Fruit fly (Drosophila melanogaster) whole organism, embryonic: ENCODE measurements around the gene CG12594.

Source experiments
- Aef1 ChIP-seq: fragments of 200-800 bp; sonication (Bioruptor generic); IDR thresholded peaks from 3 replicates; pipeline ENCODE4 v1.3.6; 2022; ENCODE audit warnings: missing biosample characterization, missing genetic modification characterization
- CG10209 ChIP-seq: fragments of 200-800 bp; sonication (Bioruptor generic); optimal IDR thresholded peaks from 3 replicates; lab custom pipeline; 2017; ENCODE audit warnings: missing biosample characterization, mild to moderate bottlenecking, missing genetic modification characterization, missing genetic modification reagents
- CG10366 ChIP-seq: fragments of 200-800 bp; sonication (Bioruptor generic); IDR thresholded peaks from 2 replicates; pipeline ENCODE4 v1.3.6; 2022; ENCODE audit warnings: missing biosample characterization, missing genetic modification characterization
- CG10979 ChIP-seq: fragments of 200-800 bp; sonication (Bioruptor generic); optimal IDR thresholded peaks from 2 replicates; lab custom pipeline; 2018; ENCODE audit warnings: missing biosample characterization, mild to moderate bottlenecking, missing genetic modification characterization, moderate library complexity
- CG11456 ChIP-seq: fragments of 200-800 bp; sonication (Bioruptor generic); IDR thresholded peaks from 3 replicates; pipeline ENCODE4 v1.3.6; 2022; ENCODE audit warnings: missing biosample characterization, missing genetic modification characterization
- CG11504 ChIP-seq: fragments of 200-800 bp; sonication (Bioruptor generic); optimal IDR thresholded peaks from 3 replicates; lab custom pipeline; 2019; ENCODE audit warnings: missing biosample characterization, mild to moderate bottlenecking, missing genetic modification characterization, moderate library complexity
- CG11723 ChIP-seq: fragments of 200-800 bp; sonication (Bioruptor generic); optimal IDR thresholded peaks from 2 replicates; lab custom pipeline; 2017; ENCODE audit warnings: missing biosample characterization, mild to moderate bottlenecking, missing genetic modification characterization
- CG12071 ChIP-seq: fragments of 200-800 bp; sonication (Bioruptor generic); optimal IDR thresholded peaks from 3 replicates; lab custom pipeline; 2018; ENCODE audit warnings: missing biosample characterization, mild to moderate bottlenecking, missing genetic modification characterization
- CG12659 ChIP-seq: fragments of 200-800 bp; sonication (Bioruptor generic); optimal IDR thresholded peaks from 3 replicates; lab custom pipeline; 2017; ENCODE audit warnings: mild to moderate bottlenecking, missing biosample characterization, missing genetic modification reagents, missing genetic modification characterization
- CG13775 ChIP-seq: fragments of 200-800 bp; sonication (Bioruptor generic); optimal IDR thresholded peaks from 3 replicates; lab custom pipeline; 2017; ENCODE audit warnings: missing biosample characterization, mild to moderate bottlenecking, missing genetic modification characterization
- CG14014 ChIP-seq: fragments of 200-800 bp; sonication (Bioruptor generic); IDR thresholded peaks from 2 replicates; pipeline ENCODE4 v1.3.6; 2022; ENCODE audit warnings: missing biosample characterization, missing genetic modification characterization
- CG15269 ChIP-seq: fragments of 200-800 bp; sonication (Bioruptor generic); optimal IDR thresholded peaks from 2 replicates; lab custom pipeline; 2018; ENCODE audit warnings: missing biosample characterization, mild to moderate bottlenecking, missing genetic modification characterization, moderate library complexity
- CG17361 ChIP-seq: fragments of 200-800 bp; sonication (Bioruptor generic); IDR thresholded peaks from 3 replicates; pipeline ENCODE4 v1.3.6; 2022; ENCODE audit warnings: missing biosample characterization, missing genetic modification characterization
- CG31365 ChIP-seq: fragments of 200-800 bp; sonication (Bioruptor generic); optimal IDR thresholded peaks from 2 replicates; lab custom pipeline; 2018; ENCODE audit warnings: missing biosample characterization, mild to moderate bottlenecking, missing genetic modification characterization
- CG34376 ChIP-seq: fragments of 200-800 bp; sonication (Bioruptor generic); optimal IDR thresholded peaks from 2 replicates; lab custom pipeline; 2018; ENCODE audit warnings: missing biosample characterization, mild to moderate bottlenecking, missing genetic modification characterization
- CG42726 ChIP-seq: fragments of 200-800 bp; sonication (Bioruptor generic); IDR thresholded peaks from 2 replicates; pipeline ENCODE4 v1.3.6; 2022; ENCODE audit warnings: missing biosample characterization, missing genetic modification characterization; ENCODE audit not compliant: partially characterized antibody
- CG4424 ChIP-seq: fragments of 200-800 bp; sonication (Bioruptor generic); optimal IDR thresholded peaks from 3 replicates; lab custom pipeline; 2016; ENCODE audit warnings: missing biosample characterization, missing genetic modification characterization
- CG7839 ChIP-seq: fragments of 200-800 bp; sonication (Bioruptor generic); optimal IDR thresholded peaks from 3 replicates; lab custom pipeline; 2018; ENCODE audit warnings: missing biosample characterization, mild to moderate bottlenecking, missing genetic modification characterization, moderate library complexity
- D ChIP-seq, 2 experiments: fragments of 200-800 bp in 1 of 2; fragments of >200 bp in 1 of 2; sonication (Bioruptor generic) in 1 of 2; optimal IDR thresholded peaks; 2 replicates in 1 of 2; 3 replicates in 1 of 2; lab custom pipeline; 2017; ENCODE audit warnings: mild to moderate bottlenecking in 1 of 2, missing biosample characterization in 1 of 2, missing genetic modification characterization in 1 of 2, missing genetic modification reagents in 1 of 2
- Elba2 ChIP-seq: fragments of 200-800 bp; sonication (Bioruptor generic); optimal IDR thresholded peaks from 3 replicates; lab custom pipeline; 2016; ENCODE audit warnings: missing biosample characterization, missing genetic modification characterization
- H2.0 ChIP-seq: fragments of 200-800 bp; sonication (Bioruptor generic); IDR thresholded peaks from 2 replicates; pipeline ENCODE4 v1.3.6; 2022; ENCODE audit warnings: missing biosample characterization, missing genetic modification characterization
- HLHmδ ChIP-seq: fragments of 200-800 bp; sonication (Bioruptor generic); optimal IDR thresholded peaks from 2 replicates; lab custom pipeline; 2018; ENCODE audit warnings: missing biosample characterization, mild to moderate bottlenecking, missing genetic modification characterization, moderate library complexity
- Lim3 ChIP-seq: fragments of 200-800 bp; sonication (Bioruptor generic); IDR thresholded peaks from 2 replicates; pipeline ENCODE4 v1.3.6; 2022; ENCODE audit warnings: missing biosample characterization, missing genetic modification characterization
- Mrtf ChIP-seq: fragments of 200-800 bp; sonication (Bioruptor generic); IDR thresholded peaks from 3 replicates; pipeline ENCODE4 v1.3.6; 2022; ENCODE audit warnings: missing biosample characterization, missing genetic modification characterization
- NC2α ChIP-seq: fragments of 200-800 bp; sonication (Bioruptor generic); optimal IDR thresholded peaks from 2 replicates; lab custom pipeline; 2016; ENCODE audit warnings: missing biosample characterization, missing genetic modification characterization
- Oli ChIP-seq: fragments of 200-800 bp; sonication (Bioruptor generic); optimal IDR thresholded peaks from 2 replicates; lab custom pipeline; 2018; ENCODE audit warnings: missing biosample characterization, mild to moderate bottlenecking, missing genetic modification characterization, moderate library complexity
- Six4 ChIP-seq: fragments of 200-800 bp; sonication (Bioruptor generic); optimal IDR thresholded peaks from 2 replicates; lab custom pipeline; 2016; ENCODE audit warnings: missing biosample characterization, missing genetic modification characterization
- Taf1 ChIP-seq: fragments of 200-800 bp; sonication (Bioruptor generic); IDR thresholded peaks from 2 replicates; pipeline ENCODE4 v1.3.6; 2022; ENCODE audit warnings: missing biosample characterization, missing genetic modification characterization
- YL-1 ChIP-seq: fragments of 200-800 bp; sonication (Bioruptor generic); optimal IDR thresholded peaks from 3 replicates; lab custom pipeline; 2017; ENCODE audit warnings: missing biosample characterization, mild to moderate bottlenecking, missing genetic modification characterization
- caup ChIP-seq: fragments of 200-800 bp; sonication (Bioruptor generic); optimal IDR thresholded peaks from 3 replicates; lab custom pipeline; 2017; ENCODE audit warnings: missing biosample characterization, mild to moderate bottlenecking, missing genetic modification characterization, moderate library complexity; ENCODE audit not compliant: severe bottlenecking
- dimm ChIP-seq: fragments of 200-800 bp; sonication (Bioruptor generic); IDR thresholded peaks from 2 replicates; pipeline ENCODE4 v1.3.6; 2022; ENCODE audit warnings: missing biosample characterization, missing genetic modification characterization
- fd96Cb ChIP-seq: fragments of 200-800 bp; sonication (Bioruptor generic); optimal IDR thresholded peaks from 2 replicates; lab custom pipeline; 2018; ENCODE audit warnings: missing biosample characterization, mild to moderate bottlenecking, missing genetic modification characterization, moderate library complexity
- hb ChIP-seq: fragments of 200-800 bp; sonication (Bioruptor generic); IDR thresholded peaks from 3 replicates; pipeline ENCODE4 v1.3.6; 2022; ENCODE audit warnings: missing biosample characterization, missing genetic modification characterization; ENCODE audit not compliant: partially characterized antibody
- her ChIP-seq: fragments of 200-800 bp; sonication (Bioruptor generic); optimal IDR thresholded peaks from 2 replicates; lab custom pipeline; 2016; ENCODE audit warnings: missing biosample characterization, missing genetic modification characterization
- hth ChIP-seq: fragments of >200 bp; optimal IDR thresholded peaks from 2 replicates; lab custom pipeline; 2017; ENCODE audit warnings: inconsistent platforms
- ken ChIP-seq: fragments of 200-800 bp; sonication (Bioruptor generic); IDR thresholded peaks from 3 replicates; pipeline ENCODE4 v1.3.6; 2022; ENCODE audit warnings: missing biosample characterization, missing genetic modification characterization
- pnt ChIP-seq: fragments of 200-800 bp; sonication (Bioruptor generic); optimal IDR thresholded peaks from 3 replicates; lab custom pipeline; 2016; ENCODE audit warnings: missing biosample characterization, missing genetic modification characterization
- schlank ChIP-seq: fragments of 200-800 bp; sonication (Bioruptor generic); optimal IDR thresholded peaks from 2 replicates; lab custom pipeline; 2018; ENCODE audit warnings: missing biosample characterization, mild to moderate bottlenecking, missing genetic modification characterization
- scrt ChIP-seq: fragments of 200-800 bp; sonication (Bioruptor generic); optimal IDR thresholded peaks from 2 replicates; lab custom pipeline; 2018; ENCODE audit warnings: missing biosample characterization, mild to moderate bottlenecking, missing genetic modification characterization, moderate library complexity
- sens-2 ChIP-seq: fragments of 200-800 bp; sonication (Bioruptor generic); IDR thresholded peaks from 2 replicates; pipeline ENCODE4 v1.3.6; 2022; ENCODE audit warnings: missing biosample characterization, missing genetic modification characterization
- tll ChIP-seq, 2 experiments: fragments of 200-800 bp in 1 of 2; fragments of >200 bp in 1 of 2; sonication (Bioruptor generic) in 1 of 2; optimal IDR thresholded peaks; 2 replicates each; lab custom pipeline; 2017 to 2019; ENCODE audit warnings: missing biosample characterization in 2 of 2, missing genetic modification characterization in 2 of 2, mild to moderate bottlenecking in 1 of 2, moderate library complexity in 1 of 2
- tna ChIP-seq: fragments of 200-800 bp; sonication (Bioruptor generic); IDR thresholded peaks from 2 replicates; pipeline ENCODE4 v1.3.6; 2022; ENCODE audit warnings: missing biosample characterization, missing genetic modification characterization; ENCODE audit not compliant: partially characterized antibody
- tx ChIP-seq: fragments of 200-800 bp; sonication (Bioruptor generic); optimal IDR thresholded peaks from 2 replicates; lab custom pipeline; 2016; ENCODE audit warnings: missing biosample characterization, missing genetic modification characterization
- unc-4 ChIP-seq: fragments of 200-800 bp; sonication (Bioruptor generic); IDR thresholded peaks from 2 replicates; pipeline ENCODE4 v1.3.6; 2022; ENCODE audit warnings: missing biosample characterization, missing genetic modification characterization; ENCODE audit not compliant: partially characterized antibody
- vnd ChIP-seq: fragments of 200-800 bp; sonication (Bioruptor generic); IDR thresholded peaks from 3 replicates; pipeline ENCODE4 v1.3.6; 2022; ENCODE audit warnings: missing biosample characterization, missing genetic modification characterization; ENCODE audit not compliant: partially characterized antibody
- zen ChIP-seq: fragments of 200-800 bp; sonication (Bioruptor generic); optimal IDR thresholded peaks from 3 replicates; lab custom pipeline; 2018; ENCODE audit warnings: missing biosample characterization, mild to moderate bottlenecking, missing genetic modification characterization, moderate library complexity
- zfh1 ChIP-seq: fragments of 200-800 bp; sonication (Bioruptor generic); IDR thresholded peaks from 3 replicates; pipeline ENCODE4 v1.3.6; 2022; ENCODE audit warnings: missing biosample characterization, missing genetic modification characterization

The CG12594 gene

dm6 chr3R:11778012-11778865, 56.7 kb downstream of the CG12594 start (continued):
- peak; percentile 12 for TF ChIP-seq tx (GFP tag; lab: Kevin White, UChicago)
- TF ChIP-seq CG34376 (GFP tag; lab: Kevin White, UChicago), result peak; percentile 45
- 0 out of 3 replicates have a peak, but pooled peaks have one; percentile 25 for TF ChIP-seq vnd (GFP tag; lab: Robert Waterston, UW)
- TF ChIP-seq caup (GFP tag; lab: Kevin White, UChicago), result peak; percentile 15
- TF ChIP-seq CG14014 (GFP tag; lab: Robert Waterston, UW), result no peak; the same call in 1 of the 2 replicates
- TF ChIP-seq CG13775 (GFP tag; lab: Kevin White, UChicago), result peak; percentile 88
- TF ChIP-seq Aef1 (GFP tag; lab: Robert Waterston, UW), result no peak
- peak; percentile 75 for TF ChIP-seq her (GFP tag; lab: Kevin White, UChicago)
- peak; percentile 54 for TF ChIP-seq YL-1 (GFP tag; lab: Kevin White, UChicago)
- TF ChIP-seq CG11723 (GFP tag; lab: Kevin White, UChicago), result peak; percentile 65
- TF ChIP-seq schlank, result no peak
- no peak for TF ChIP-seq hth (lab: Kevin White, UChicago)
- TF ChIP-seq CG12659 (GFP tag; lab: Kevin White, UChicago), result peak; percentile 77
- peak; percentile 22; the same call in 1 of the 2 replicates for TF ChIP-seq CG10366
- peak; percentile 61 for TF ChIP-seq Six4
- no peak for TF ChIP-seq CG31365 (tag; lab: Kevin White, UChicago)
- peak; percentile 43; the same call in 1 of the 3 replicates for TF ChIP-seq ken (GFP tag; lab: Robert Waterston, UW)
- peak; percentile 76 for TF ChIP-seq CG11504 (tag; lab: Kevin White, UChicago)
- TF ChIP-seq CG4424 (GFP tag; lab: Kevin White, UChicago), result peak; percentile 75
- peak; percentile 68 for TF ChIP-seq CG7839 (tag; lab: Kevin White, UChicago)
- peak in 1 of 2 experiments; percentile 69 for TF ChIP-seq tll (GFP tag; optimal IDR thresholded peaks at IDR 0.05; lab: Kevin White, UChicago)
- TF ChIP-seq H2.0, result peak; percentile 34
- TF ChIP-seq CG42726 (GFP tag; lab: Robert Waterston, UW), result peak; percentile 57; the same call in 1 of the 2 replicates
- no peak for TF ChIP-seq Lim3 (GFP tag; lab: Robert Waterston, UW)
- TF ChIP-seq Elba2 (GFP tag; lab: Kevin White, UChicago), result no peak
- TF ChIP-seq CG17361 (GFP tag; lab: Robert Waterston, UW), result peak; percentile 85
- peak; percentile 43 for TF ChIP-seq NC2α (GFP tag; lab: Kevin White, UChicago)
- TF ChIP-seq CG15269, result peak; percentile 57
- TF ChIP-seq zfh1, result peak; percentile 26; the same call in 2 of the 3 replicates
- TF ChIP-seq tna, result no peak
- TF ChIP-seq CG11456, result peak; percentile 71; the same call in 2 of the 3 replicates
- peak; percentile 49; the same call in 1 of the 2 replicates for TF ChIP-seq sens-2 (GFP tag; lab: Robert Waterston, UW)
- TF ChIP-seq D (optimal IDR thresholded peaks at IDR 0.05; lab: Kevin White, UChicago), result peak; percentile 86
- peak; percentile 75 for TF ChIP-seq D (GFP tag; optimal IDR thresholded peaks at IDR 0.05; lab: Kevin White, UChicago)
- no peak for TF ChIP-seq hb (GFP tag; lab: Robert Waterston, UW)
- peak; percentile 40 for TF ChIP-seq pnt (GFP tag; lab: Kevin White, UChicago)
- TF ChIP-seq CG10979 (tag; lab: Kevin White, UChicago), result peak; percentile 54
- peak; percentile 77 for TF ChIP-seq Oli (tag; lab: Kevin White, UChicago)
- peak; percentile 4 for TF ChIP-seq zen (tag; lab: Kevin White, UChicago)
- TF ChIP-seq CG10209, result peak; percentile 71
- TF ChIP-seq scrt, result peak; percentile 53
- TF ChIP-seq Taf1 (GFP tag; lab: Robert Waterston, UW), result no peak
- TF ChIP-seq dimm (GFP tag; lab: Robert Waterston, UW), result no peak
- TF ChIP-seq HLHmδ (GFP tag; lab: Kevin White, UChicago), result peak; percentile 86
- TF ChIP-seq fd96Cb (tag; lab: Kevin White, UChicago), result peak; percentile 40
- 0 out of 2 replicates have a peak, but pooled peaks have one; percentile 27 for TF ChIP-seq unc-4
- peak; percentile 8 for TF ChIP-seq CG12071 (GFP tag; lab: Kevin White, UChicago)
- TF ChIP-seq Mrtf (GFP tag; lab: Robert Waterston, UW), result no peak
